Worm (Caenorhabditis elegans): ENCODE measurements around the gene Y62E10A.24.

Y62E10A.24 gene

DNA sequence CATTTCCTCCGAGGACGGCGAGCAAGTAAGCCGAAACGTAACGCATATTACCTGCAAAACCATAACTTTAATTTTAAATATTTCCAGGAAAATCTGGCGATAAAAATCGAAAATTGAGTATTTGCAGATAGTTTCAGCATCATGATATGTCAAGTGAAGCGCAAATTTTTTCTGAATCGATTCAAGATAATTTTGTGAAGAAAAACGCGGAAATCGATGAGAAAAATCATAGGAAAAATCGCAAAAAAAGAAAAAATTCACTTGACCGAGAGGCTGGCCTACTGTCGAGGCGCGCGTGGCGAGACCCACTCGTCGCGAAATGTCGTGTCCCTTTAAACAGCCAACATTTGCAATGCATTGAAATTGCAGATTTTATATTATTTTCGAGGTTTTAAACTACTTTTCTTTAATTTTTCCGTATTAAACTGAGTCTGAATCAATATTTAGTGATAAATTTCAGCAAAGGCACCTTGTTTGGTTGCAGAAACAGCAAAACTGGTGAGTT lies at the start of gene Y62E10A.24, which contains the start of the genes rla-2 and popl-7:
Y62E10A.24 (plus strand) TSS at position 476 of the 505 bp plus-strand sequence.
rla-2 (minus strand) TSS at position 51 of the 505 bp plus-strand sequence.
popl-7 (plus strand) TSS at position 455 of the 505 bp plus-strand sequence.
- TF ChIP-seq hmbx-1 (tag; optimal IDR thresholded peaks at IDR 0.05) (no peak), pes-1 (GFP tag; IDR thresholded peaks at IDR 0.05) (no peak), tbx-37 (GFP tag; conservative IDR thresholded peaks at IDR 0.05) (no peak), F13C5.2 (tag; optimal IDR thresholded peaks at IDR 0.05) (no peak)

DNA sequence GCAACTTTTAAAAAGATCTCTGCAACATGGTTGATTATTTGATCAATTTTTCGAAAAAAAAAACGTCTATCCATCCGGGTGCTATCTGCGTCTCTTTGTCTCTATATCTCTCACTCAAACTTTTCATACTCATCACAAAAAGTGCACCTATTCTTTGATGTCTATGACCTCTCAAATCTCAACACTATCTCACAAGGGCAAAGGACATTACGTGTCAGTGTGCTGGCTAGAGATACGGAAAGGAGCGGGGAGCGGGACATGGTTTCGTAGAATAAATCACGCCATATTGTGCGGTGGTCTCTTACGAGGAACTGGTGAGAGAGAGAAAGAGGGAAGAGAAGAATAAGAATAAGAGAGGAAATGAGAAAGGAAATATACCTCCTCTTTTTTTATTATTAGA lies 48.1 kb upstream of the Y62E10A.24 start:
- TF ChIP-seq tra-4 (tag; optimal IDR thresholded peaks at IDR 0.05) (no peak), flt-1 (GFP tag; IDR thresholded peaks at IDR 0.05) (no peak), pes-1 (GFP tag; IDR thresholded peaks at IDR 0.05) (no peak), ceh-13 (GFP tag; optimal IDR thresholded peaks at IDR 0.05) (no peak), scrt-1 (GFP tag; IDR thresholded peaks at IDR 0.05) (no peak), tbx-11 (GFP tag; IDR thresholded peaks at IDR 0.05) (no peak), hnd-1 (tag; optimal IDR thresholded peaks at IDR 0.05) (no peak), F13C5.2 (tag; optimal IDR thresholded peaks at IDR 0.05) (no peak), ets-7 (tag; optimal IDR thresholded peaks at IDR 0.05) (no peak)

DNA sequence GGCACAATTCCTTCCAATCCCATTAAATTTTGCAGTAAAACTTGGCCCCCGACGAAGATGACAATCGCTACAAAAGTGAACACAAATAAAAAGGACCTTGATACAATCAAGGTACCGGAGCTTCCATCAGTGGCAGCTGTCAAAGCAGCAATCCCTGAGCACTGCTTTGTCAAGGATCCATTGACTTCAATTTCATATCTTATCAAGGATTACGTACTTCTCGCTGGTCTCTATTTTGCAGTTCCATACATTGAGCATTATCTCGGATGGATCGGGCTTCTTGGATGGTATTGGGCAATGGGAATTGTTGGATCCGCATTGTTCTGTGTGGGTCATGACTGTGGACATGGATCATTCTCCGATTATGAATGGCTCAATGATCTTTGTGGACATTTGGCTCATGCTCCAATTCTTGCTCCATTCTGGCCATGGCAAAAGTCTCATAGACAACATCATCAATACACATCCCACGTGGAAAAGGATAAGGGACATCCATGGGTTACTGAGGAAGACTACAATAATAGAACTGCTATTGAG lies 46.6 kb upstream of the Y62E10A.24 start, which contains the start of gene fat-2:
fat-2 (plus strand) TSS at position 51 of the 537 bp plus-strand sequence.
- TF ChIP-seq ets-7 (tag; optimal IDR thresholded peaks at IDR 0.05) (no peak), ceh-36 (tag; optimal IDR thresholded peaks at IDR 0.05) (no peak), tra-4 (tag; optimal IDR thresholded peaks at IDR 0.05) (no peak), B0310.2 (tag; optimal IDR thresholded peaks at IDR 0.05) (no peak), flt-1 (GFP tag; IDR thresholded peaks at IDR 0.05) (no peak), sea-1 (GFP tag; conservative IDR thresholded peaks at IDR 0.05) (no peak), hmg-4 (GFP tag; optimal IDR thresholded peaks at IDR 0.05) (no peak), tbx-37 (GFP tag; conservative IDR thresholded peaks at IDR 0.05) (no peak), F13C5.2 (tag; optimal IDR thresholded peaks at IDR 0.05) (no peak), hmbx-1 (tag; optimal IDR thresholded peaks at IDR 0.05) (no peak), aly-1 (tag; optimal IDR thresholded peaks at IDR 0.05) (no peak), tbx-11 (GFP tag; IDR thresholded peaks at IDR 0.05) (no peak), ceh-13 (GFP tag; optimal IDR thresholded peaks at IDR 0.05) (no peak), ama-1 (optimal IDR thresholded peaks at IDR 0.05) (no peak), scrt-1 (GFP tag; IDR thresholded peaks at IDR 0.05) (no peak), hnd-1 (tag; optimal IDR thresholded peaks at IDR 0.05) (no peak), pes-1 (GFP tag; IDR thresholded peaks at IDR 0.05) (no peak)

DNA sequence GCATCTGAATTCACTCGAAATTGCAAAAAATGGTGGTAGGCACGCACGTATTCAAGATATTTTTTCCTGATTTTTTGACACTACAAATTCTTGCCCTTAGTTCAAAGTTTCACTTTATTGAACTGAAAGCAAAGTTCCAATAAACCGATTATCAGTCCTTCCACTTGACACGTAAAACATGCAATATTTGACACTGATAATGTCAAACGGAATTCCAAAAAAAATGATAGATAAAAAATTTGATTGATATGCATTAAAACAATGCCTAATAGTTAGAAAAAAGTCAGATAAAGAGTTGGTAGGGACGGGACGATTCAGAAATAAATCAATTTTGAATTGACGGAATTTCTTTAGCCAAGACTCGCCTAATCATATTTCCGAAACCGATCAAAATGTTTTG lies 43.4 kb upstream of the Y62E10A.24 start:
- TF ChIP-seq tbx-37 (GFP tag; conservative IDR thresholded peaks at IDR 0.05) (no peak), ama-1 (optimal IDR thresholded peaks at IDR 0.05) (no peak), F13C5.2 (tag; optimal IDR thresholded peaks at IDR 0.05) (no peak), aly-1 (tag; optimal IDR thresholded peaks at IDR 0.05) (no peak), hnd-1 (tag; optimal IDR thresholded peaks at IDR 0.05) (no peak), tbx-11 (GFP tag; IDR thresholded peaks at IDR 0.05) (no peak), hmbx-1 (tag; optimal IDR thresholded peaks at IDR 0.05) (no peak), scrt-1 (GFP tag; IDR thresholded peaks at IDR 0.05) (no peak), sea-1 (GFP tag; conservative IDR thresholded peaks at IDR 0.05) (no peak), B0310.2 (tag; optimal IDR thresholded peaks at IDR 0.05) (no peak), hmg-4 (GFP tag; optimal IDR thresholded peaks at IDR 0.05) (no peak), tra-4 (tag; optimal IDR thresholded peaks at IDR 0.05) (no peak), ceh-36 (tag; optimal IDR thresholded peaks at IDR 0.05) (no peak), flt-1 (GFP tag; IDR thresholded peaks at IDR 0.05) (no peak), ets-7 (tag; optimal IDR thresholded peaks at IDR 0.05) (no peak), pes-1 (GFP tag; IDR thresholded peaks at IDR 0.05) (no peak), ceh-13 (GFP tag; optimal IDR thresholded peaks at IDR 0.05) (no peak)

- TF ChIP-seq flt-1 (GFP tag; IDR thresholded peaks at IDR 0.05) (no peak), F13C5.2 (tag; optimal IDR thresholded peaks at IDR 0.05) (no peak), tbx-11 (GFP tag; IDR thresholded peaks at IDR 0.05) (no peak), hmbx-1 (tag; optimal IDR thresholded peaks at IDR 0.05) (no peak), sea-1 (GFP tag; conservative IDR thresholded peaks at IDR 0.05) (no peak), ets-7 (tag; optimal IDR thresholded peaks at IDR 0.05) (no peak), pes-1 (GFP tag; IDR thresholded peaks at IDR 0.05) (no peak), hnd-1 (tag; optimal IDR thresholded peaks at IDR 0.05) (no peak), tra-4 (tag; optimal IDR thresholded peaks at IDR 0.05) (no peak), ceh-13 (GFP tag; optimal IDR thresholded peaks at IDR 0.05) (no peak), B0310.2 (tag; optimal IDR thresholded peaks at IDR 0.05) (no peak), ceh-36 (tag; optimal IDR thresholded peaks at IDR 0.05) (no peak), aly-1 (tag; optimal IDR thresholded peaks at IDR 0.05) (no peak), ama-1 (optimal IDR thresholded peaks at IDR 0.05) (no peak), tbx-37 (GFP tag; conservative IDR thresholded peaks at IDR 0.05) (no peak), hmg-4 (GFP tag; optimal IDR thresholded peaks at IDR 0.05) (no peak)
Observed at ce11 chrIV:13328059-13328458, 42.5 kb upstream of the Y62E10A.24 start, which contains the start of gene far-6. far-6 (plus strand) TSS chrIV:13328359.

DNA sequence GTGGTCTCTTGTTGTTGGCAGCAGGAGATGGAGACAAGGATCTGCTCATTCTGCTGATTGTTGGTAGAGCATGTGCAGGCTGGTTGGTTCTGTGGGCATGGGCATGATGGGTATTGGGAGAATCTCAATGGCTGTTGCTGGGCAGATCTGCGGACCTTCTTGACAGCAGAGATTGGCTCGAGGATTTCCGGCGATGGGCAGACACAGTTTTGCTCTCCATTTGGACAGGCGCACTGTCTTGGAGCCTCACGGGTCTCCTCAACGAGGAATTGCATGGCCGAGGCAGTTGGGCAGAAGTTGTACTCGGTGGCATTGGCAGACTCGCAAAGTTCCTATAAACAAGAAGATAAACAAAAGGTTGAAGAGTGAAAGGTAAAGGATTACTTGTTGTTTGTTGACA lies 40.0 kb upstream of the Y62E10A.24 start:
- TF ChIP-seq ceh-36 (tag; optimal IDR thresholded peaks at IDR 0.05): no peak
- no peak for TF ChIP-seq F13C5.2 (tag; optimal IDR thresholded peaks at IDR 0.05)
- no peak for TF ChIP-seq tbx-11 (GFP tag; IDR thresholded peaks at IDR 0.05)
- no peak for TF ChIP-seq tbx-37 (GFP tag; conservative IDR thresholded peaks at IDR 0.05)
- no peak for TF ChIP-seq hmg-4 (GFP tag; optimal IDR thresholded peaks at IDR 0.05)
- no peak for TF ChIP-seq aly-1 (tag; optimal IDR thresholded peaks at IDR 0.05)
- TF ChIP-seq ets-7 (tag; optimal IDR thresholded peaks at IDR 0.05): no peak
- no peak for TF ChIP-seq ceh-13 (GFP tag; optimal IDR thresholded peaks at IDR 0.05)
- no peak for TF ChIP-seq sea-1 (GFP tag; conservative IDR thresholded peaks at IDR 0.05)
- no peak for TF ChIP-seq flt-1 (GFP tag; IDR thresholded peaks at IDR 0.05)
- TF ChIP-seq hnd-1 (tag; optimal IDR thresholded peaks at IDR 0.05): no peak
- TF ChIP-seq pes-1 (GFP tag; IDR thresholded peaks at IDR 0.05): no peak

DNA sequence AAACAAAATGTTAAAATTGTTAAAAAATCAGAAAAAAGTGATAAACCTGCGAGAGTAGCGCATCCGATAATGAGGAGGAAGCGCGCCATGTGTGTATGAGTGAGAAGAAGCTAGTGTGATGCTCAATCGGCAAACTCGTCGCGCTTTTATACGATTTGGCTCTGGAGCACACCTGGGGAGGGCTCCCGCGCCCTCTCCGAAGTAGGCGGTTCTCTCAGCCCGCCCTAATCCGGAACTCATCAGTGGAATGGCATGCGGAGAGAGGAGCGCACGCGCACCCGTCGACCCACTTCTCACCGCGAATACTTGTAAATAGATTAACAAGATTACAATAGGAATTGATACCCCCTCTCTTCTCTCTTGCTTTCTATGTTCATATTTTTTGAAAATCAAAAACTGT lies 39.2 kb upstream of the Y62E10A.24 start, which contains the start of gene pqn-74:
pqn-74 (minus strand) TSS at position 122 of the 400 bp plus-strand sequence.
- TF ChIP-seq ets-7 (tag; optimal IDR thresholded peaks at IDR 0.05) (no peak), tbx-37 (GFP tag; conservative IDR thresholded peaks at IDR 0.05) (no peak), flt-1 (GFP tag; IDR thresholded peaks at IDR 0.05) (no peak)
